Fruit fly (Drosophila melanogaster): Measurements from ENCODE around the gene CG43288.
A peak's percentile ranks its signal among the peaks of the same experiment; 100 is the strongest.

The CG43288 gene

DNA sequence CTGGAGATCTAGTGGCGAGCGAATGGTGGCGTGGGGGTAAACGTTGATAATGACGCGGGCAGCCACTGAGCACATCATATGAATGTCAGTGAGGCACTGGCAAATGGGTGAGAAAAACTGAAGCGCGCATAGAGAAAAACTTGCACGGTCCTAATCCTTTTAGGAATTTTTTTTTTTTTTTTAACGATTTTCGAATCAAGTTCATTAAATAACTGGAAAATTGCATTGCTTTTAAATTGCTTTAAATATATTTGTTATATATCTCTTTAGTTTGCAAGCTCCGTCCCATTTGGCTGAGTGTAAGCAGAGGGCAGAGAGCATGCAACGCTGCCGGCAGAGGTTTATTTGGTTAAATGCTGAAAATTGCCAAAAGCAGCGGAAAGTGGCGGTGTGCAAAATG lies 15.4 kb upstream of the CG43288 start:
- TF ChIP-seq Fer2 (tag; optimal IDR thresholded peaks at IDR 0.05), result no peak
- TF ChIP-seq peb (GFP tag; IDR thresholded peaks at IDR 0.05), result 0 out of 2 replicates have a peak, but pooled peaks have one; percentile 25
- TF ChIP-seq Sox102F (GFP tag; optimal IDR thresholded peaks at IDR 0.05), result peak; percentile 52
- peak; percentile 28 for TF ChIP-seq CG4820 (GFP tag; optimal IDR thresholded peaks at IDR 0.05)
- peak; percentile 58 for TF ChIP-seq sens (GFP tag)
- TF ChIP-seq sisA (GFP tag; IDR thresholded peaks at IDR 0.05), result peak; percentile 40; the same call in 1 of the 2 replicates
- TF ChIP-seq Scr (GFP tag; IDR thresholded peaks at IDR 0.05; ENCODE audit: partially characterized antibody), result no peak
- peak; percentile 11 for TF ChIP-seq CG12391 (tag; optimal IDR thresholded peaks at IDR 0.05)
- TF ChIP-seq Xbp1 (GFP tag; optimal IDR thresholded peaks at IDR 0.05), result peak; percentile 36
- TF ChIP-seq CG32767 (GFP tag; IDR thresholded peaks at IDR 0.05), result 0 out of 2 replicates have a peak, but pooled peaks have one; percentile 47
- TF ChIP-seq row (GFP tag; IDR thresholded peaks at IDR 0.05), result peak; percentile 47; the same call in 2 of the 3 replicates
- TF ChIP-seq Ada2b (GFP tag; IDR thresholded peaks at IDR 0.05), result 0 out of 2 replicates have a peak, but pooled peaks have one; percentile 35
- TF ChIP-seq CG2712 (tag; optimal IDR thresholded peaks at IDR 0.05), result peak; percentile 45
- peak; percentile 22 for TF ChIP-seq CG30403 (GFP tag; optimal IDR thresholded peaks at IDR 0.05)
- 0 out of 2 replicates have a peak, but pooled peaks have one; percentile 42 for TF ChIP-seq CG4360 (GFP tag; IDR thresholded peaks at IDR 0.05)
- TF ChIP-seq CG16813 (GFP tag; IDR thresholded peaks at IDR 0.05; ENCODE audit: partially characterized antibody), result no peak
- no peak for TF ChIP-seq D19B (GFP tag; optimal IDR thresholded peaks at IDR 0.05)
- peak; percentile 43; the same call in 1 of the 2 replicates for TF ChIP-seq CG6689 (GFP tag; IDR thresholded peaks at IDR 0.05)
- TF ChIP-seq danr (GFP tag; IDR thresholded peaks at IDR 0.05), result no peak; the same call in 1 of the 2 replicates
- TF ChIP-seq CG8388 (GFP tag; optimal IDR thresholded peaks at IDR 0.05), result peak; percentile 3
- TF ChIP-seq gem (tag; optimal IDR thresholded peaks at IDR 0.05), result peak; percentile 41
- TF ChIP-seq CG17328 (GFP tag; IDR thresholded peaks at IDR 0.05), result 0 out of 2 replicates have a peak, but pooled peaks have one; percentile 42
- TF ChIP-seq Drgx (GFP tag; IDR thresholded peaks at IDR 0.05), result peak; percentile 77
- 0 out of 2 replicates have a peak, but pooled peaks have one; percentile 19 for TF ChIP-seq H2.0 (GFP tag; IDR thresholded peaks at IDR 0.05)
- peak; percentile 12 for TF ChIP-seq CG15696 (tag; optimal IDR thresholded peaks at IDR 0.05)
- TF ChIP-seq CG4404 (GFP tag; IDR thresholded peaks at IDR 0.05), result peak; percentile 30; the same call in 1 of the 2 replicates
- TF ChIP-seq dmrt11E (tag; optimal IDR thresholded peaks at IDR 0.05), result peak; percentile 36
- no peak for TF ChIP-seq BEAF-32 (GFP tag; optimal IDR thresholded peaks at IDR 0.05)
- peak; percentile 32 for TF ChIP-seq CG17829 (tag; optimal IDR thresholded peaks at IDR 0.05)
- TF ChIP-seq Hsf (GFP tag; optimal IDR thresholded peaks at IDR 0.05), result peak; percentile 0
- TF ChIP-seq Xrp1 (GFP tag; IDR thresholded peaks at IDR 0.05), result peak; percentile 59
- peak; percentile 22 for TF ChIP-seq Med (GFP tag)
- TF ChIP-seq CG31441 (GFP tag; IDR thresholded peaks at IDR 0.05), result 0 out of 2 replicates have a peak, but pooled peaks have one; percentile 9
- TF ChIP-seq CG14667 (GFP tag; IDR thresholded peaks at IDR 0.05), result peak; percentile 48
- peak; percentile 55 for TF ChIP-seq Ptx1 (GFP tag; IDR thresholded peaks at IDR 0.05)
- no peak for TF ChIP-seq CG1602 (GFP tag; optimal IDR thresholded peaks at IDR 0.05)
- TF ChIP-seq CG5245 (GFP tag; optimal IDR thresholded peaks at IDR 0.05), result peak; percentile 3
- TF ChIP-seq stc (GFP tag; IDR thresholded peaks at IDR 0.05), result 0 out of 2 replicates have a peak, but pooled peaks have one; percentile 24
- no peak for TF ChIP-seq Hr51 (GFP tag; optimal IDR thresholded peaks at IDR 0.05)
- TF ChIP-seq Aef1 (GFP tag; IDR thresholded peaks at IDR 0.05), result no peak
- peak; percentile 30; the same call in 1 of the 2 replicates for TF ChIP-seq ranshi (GFP tag; IDR thresholded peaks at IDR 0.05)
- TF ChIP-seq bsh (GFP tag; optimal IDR thresholded peaks at IDR 0.05), result peak in 1 of 2 experiments; percentile 53
- TF ChIP-seq zfh1 (GFP tag; IDR thresholded peaks at IDR 0.05), result peak; percentile 63; the same call in 2 of the 3 replicates
- TF ChIP-seq z (GFP tag; IDR thresholded peaks at IDR 0.05), result no peak
- TF ChIP-seq ttk (GFP tag; IDR thresholded peaks at IDR 0.05), result 0 out of 2 replicates have a peak, but pooled peaks have one; percentile 9
- TF ChIP-seq CG6254 (GFP tag; optimal IDR thresholded peaks at IDR 0.05), result peak; percentile 10
- peak; percentile 31 for TF ChIP-seq CG18262 (tag; optimal IDR thresholded peaks at IDR 0.05)
- TF ChIP-seq vvl (GFP tag; IDR thresholded peaks at IDR 0.05), result 0 out of 2 replicates have a peak, but pooled peaks have one; percentile 24
- 0 out of 2 replicates have a peak, but pooled peaks have one; percentile 25 for TF ChIP-seq CG32772 (GFP tag; IDR thresholded peaks at IDR 0.05)
- no peak for TF ChIP-seq fru (optimal IDR thresholded peaks at IDR 0.05)
